Worm (Caenorhabditis elegans): ENCODE results near the gene cht-3.
A peak's percentile ranks its signal among the peaks of the same experiment; 100 is the strongest.

cht-3 gene

DNA sequence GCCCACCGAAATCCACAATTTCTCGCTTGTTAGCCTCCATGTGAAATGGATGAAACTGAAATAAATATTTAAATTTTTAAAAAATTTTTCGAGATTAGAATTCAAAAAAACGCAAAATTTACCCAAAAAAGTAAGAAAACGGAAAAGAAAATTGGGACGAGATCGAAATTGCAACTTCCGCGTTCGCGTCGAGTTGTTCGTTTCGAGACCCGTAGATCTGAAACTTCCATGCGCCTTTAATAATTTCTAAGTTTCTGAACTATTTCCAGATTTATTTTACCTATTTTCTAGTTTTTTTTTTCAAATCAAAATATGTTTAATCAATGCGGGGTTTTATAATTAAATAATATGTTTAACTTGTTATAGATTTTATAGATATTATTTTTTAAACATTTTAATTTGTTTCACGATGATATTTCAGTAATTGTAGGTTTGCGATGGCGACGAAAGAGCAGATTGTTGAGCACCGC is 26.3 kb upstream of the cht-3 start, which contains the start of the genes pgl-1 and him-3:
TSS of gene pgl-1 (minus strand) at position 230 of the 470 bp plus-strand sequence.
TSS of gene him-3 (plus strand) at position 420 of the 470 bp plus-strand sequence.
- no peak for TF ChIP-seq daf-8 (GFP tag; IDR thresholded peaks at IDR 0.05)
- TF ChIP-seq nhr-111 (GFP tag; optimal IDR thresholded peaks at IDR 0.05) = no peak
- TF ChIP-seq ceh-62 (tag; optimal IDR thresholded peaks at IDR 0.05) = no peak
- no peak for TF ChIP-seq F44E2.7 (GFP tag; IDR thresholded peaks at IDR 0.05)
- no peak for TF ChIP-seq nhr-28 (tag; optimal IDR thresholded peaks at IDR 0.05)
- TF ChIP-seq lin-15B (tag; optimal IDR thresholded peaks at IDR 0.05) = no peak

DNA sequence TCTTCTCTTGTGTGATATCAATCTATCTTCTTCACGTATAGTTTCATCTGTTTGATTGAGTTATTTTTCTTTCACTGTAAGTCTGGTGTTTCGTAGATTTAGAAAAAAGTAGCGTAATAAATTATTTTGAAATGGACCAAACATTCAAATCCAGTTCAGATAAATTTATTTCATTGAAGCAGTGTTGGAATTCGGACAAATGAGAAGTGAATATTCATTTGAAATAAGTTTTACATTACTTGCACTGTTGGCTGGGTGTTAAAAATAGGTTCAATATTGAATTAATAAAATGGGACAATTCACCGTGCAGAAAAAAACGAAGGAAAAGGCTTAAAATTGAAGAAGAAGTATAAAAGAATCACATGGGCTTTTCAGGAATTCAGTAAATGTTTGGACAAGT is 24.8 kb upstream of the cht-3 start:
- TF ChIP-seq lin-29 (GFP tag; IDR thresholded peaks at IDR 0.05) = no peak
- peak; percentile 61; the same call in 1 of the 2 replicates for TF ChIP-seq snpc-1.2 (GFP tag; IDR thresholded peaks at IDR 0.05)
- no peak for TF ChIP-seq ceh-20 (GFP tag; IDR thresholded peaks at IDR 0.05)

DNA sequence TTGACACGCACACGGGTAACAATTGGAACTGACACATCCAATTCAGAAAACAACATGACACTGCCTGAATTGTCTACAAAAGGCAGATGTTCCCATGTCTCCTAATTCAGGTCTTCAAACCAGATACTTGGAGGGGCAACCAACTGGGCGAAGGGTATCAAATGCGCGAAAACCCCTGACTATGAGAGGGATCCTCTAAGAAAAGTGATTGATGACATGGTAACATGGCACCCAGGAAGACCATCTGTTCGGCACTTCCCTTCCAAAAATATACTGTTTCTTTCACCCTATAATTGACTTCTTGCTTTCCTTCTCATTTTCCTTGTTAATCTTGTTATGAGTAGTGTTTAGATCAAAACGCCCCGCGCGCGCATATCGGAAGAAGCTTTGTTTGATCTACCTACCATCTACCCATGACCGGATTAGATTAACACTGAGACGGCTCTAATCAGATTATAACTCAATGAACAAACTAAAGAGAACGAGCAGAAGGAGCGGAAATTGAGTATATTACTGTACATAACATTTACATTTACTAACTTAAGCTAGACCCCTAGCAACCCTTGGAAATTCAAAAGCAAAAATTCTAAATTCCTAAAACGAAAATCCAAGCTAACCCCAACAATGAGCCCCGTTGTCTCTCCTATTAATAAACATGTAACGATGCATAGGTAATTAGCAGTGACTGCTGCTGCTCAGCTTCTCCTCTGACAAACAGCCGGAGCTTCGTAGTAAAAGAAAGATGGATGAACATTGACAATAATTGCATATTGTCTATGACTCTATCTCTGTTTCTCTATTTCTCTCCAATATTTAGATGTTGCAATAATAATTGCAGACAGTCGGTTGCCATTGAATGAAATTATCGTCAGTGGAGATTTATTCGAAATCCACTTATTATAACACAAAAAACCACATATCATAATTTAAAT is 18.7 kb upstream of the cht-3 start:
- TF ChIP-seq ceh-44 (GFP tag; IDR thresholded peaks at IDR 0.05) (no peak), ZK546.5 (tag; optimal IDR thresholded peaks at IDR 0.05) (no peak), aha-1 (tag) (peak; percentile 58), daf-12 (tag; optimal IDR thresholded peaks at IDR 0.05) (no peak), ctbp-1 (GFP tag; IDR thresholded peaks at IDR 0.05) (no peak), Y105C5A.15 (GFP tag; IDR thresholded peaks at IDR 0.05) (no peak), lin-13 (GFP tag; optimal IDR thresholded peaks at IDR 0.05) (no peak), snpc-4 (tag; optimal IDR thresholded peaks at IDR 0.05) (no peak)

DNA sequence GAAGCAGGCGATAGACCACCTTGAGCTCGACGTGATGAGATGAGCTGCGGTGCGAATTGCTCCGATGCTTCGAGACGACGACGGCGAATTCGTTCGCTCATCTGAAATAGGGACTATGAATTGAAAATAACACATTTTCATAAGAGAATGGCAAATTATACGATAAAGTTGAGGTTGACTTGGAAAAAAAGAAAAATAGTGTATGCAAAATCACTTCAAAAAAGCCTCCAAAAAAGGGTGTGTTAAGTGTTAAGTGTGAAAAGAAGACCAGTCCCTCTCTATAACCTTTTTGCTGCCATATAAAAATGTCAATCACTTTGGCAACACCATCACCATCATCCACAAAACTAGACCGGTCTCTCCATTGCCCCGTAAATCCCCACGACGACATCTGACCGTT is 16.6 kb upstream of the cht-3 start, which contains the start of gene prkl-1:
TSS of gene prkl-1 (minus strand) at position 101 of the 400 bp plus-strand sequence.
- no peak for TF ChIP-seq duxl-1 (tag; optimal IDR thresholded peaks at IDR 0.05; ENCODE audit: poor library complexity)
- TF ChIP-seq zfp-2 (tag; optimal IDR thresholded peaks at IDR 0.05) = no peak
- TF ChIP-seq mdl-1 (tag; optimal IDR thresholded peaks at IDR 0.05) = no peak
- no peak for TF ChIP-seq lin-38 (GFP tag; IDR thresholded peaks at IDR 0.05)
- no peak for TF ChIP-seq nhr-77 (tag; optimal IDR thresholded peaks at IDR 0.05)
- TF ChIP-seq fkh-10 (GFP tag; optimal IDR thresholded peaks at IDR 0.05) = no peak
- no peak for TF ChIP-seq egl-27 (tag; optimal IDR thresholded peaks at IDR 0.05)
- no peak for TF ChIP-seq T26A8.4 (GFP tag; IDR thresholded peaks at IDR 0.05)
- no peak for TF ChIP-seq arid-1 (GFP tag; conservative IDR thresholded peaks at IDR 0.05)
- TF ChIP-seq ztf-11 (tag; optimal IDR thresholded peaks at IDR 0.05) = no peak

DNA sequence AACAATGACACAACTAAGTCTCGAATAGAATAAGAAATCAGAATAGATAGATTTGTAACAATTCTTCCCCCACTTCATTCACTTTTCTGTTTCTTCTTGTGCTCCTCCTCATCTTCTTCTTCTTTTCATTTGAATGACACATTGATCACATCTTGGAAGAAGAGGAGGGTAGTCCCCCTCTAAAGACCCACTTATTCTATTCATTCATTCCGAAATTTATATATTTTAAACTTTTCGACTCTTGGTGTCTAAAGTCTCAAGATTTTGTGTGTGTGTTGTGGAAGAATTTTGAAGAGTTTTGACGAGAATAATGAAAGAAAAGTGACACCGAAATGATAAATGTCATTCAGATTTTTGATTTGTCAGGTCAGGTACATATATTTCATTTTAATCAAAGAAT is 12.4 kb upstream of the cht-3 start:
- no peak for TF ChIP-seq nhr-25 (tag; optimal IDR thresholded peaks at IDR 0.05; ENCODE audit: borderline replicate concordance, insufficient read depth)
- TF ChIP-seq madf-9 (GFP tag; conservative IDR thresholded peaks at IDR 0.05) = no peak
- no peak for TF ChIP-seq arid-1 (GFP tag; conservative IDR thresholded peaks at IDR 0.05)
- TF ChIP-seq skn-1 (tag; optimal IDR thresholded peaks at IDR 0.05) = no peak
- TF ChIP-seq nhr-111 (GFP tag; optimal IDR thresholded peaks at IDR 0.05) = no peak
- no peak for TF ChIP-seq unc-130 (GFP tag; optimal IDR thresholded peaks at IDR 0.05)
- TF ChIP-seq ceh-62 (tag; optimal IDR thresholded peaks at IDR 0.05) = no peak
- TF ChIP-seq lin-38 (GFP tag; IDR thresholded peaks at IDR 0.05) = no peak
